Fruit fly (Drosophila melanogaster): Measurements from ENCODE around the gene CG1943.

DNA sequence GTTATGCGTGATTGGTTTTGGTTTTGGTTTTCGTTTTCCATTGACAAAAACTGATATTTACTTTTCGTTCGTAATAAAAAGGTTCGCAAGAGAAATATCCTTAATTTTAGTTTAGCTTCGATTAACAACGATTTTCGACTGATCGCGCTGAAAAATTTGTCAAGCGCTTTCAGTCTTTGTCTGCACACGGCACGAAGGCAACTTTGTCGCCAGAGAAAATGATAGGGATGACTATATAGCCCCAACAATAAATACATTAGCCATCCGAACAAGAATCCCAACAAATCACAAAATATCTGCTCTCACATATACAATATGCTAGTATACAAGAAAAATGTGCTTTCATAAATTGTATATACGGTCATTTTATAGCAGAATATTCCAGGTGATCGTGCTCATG is 42.9 kb downstream of the CG1943 start, which contains the start of gene Mlp84B:
- no peak for TF ChIP-seq Dfd (GFP tag; optimal IDR thresholded peaks at IDR 0.05)
- no peak for TF ChIP-seq Vsx2 (GFP tag; optimal IDR thresholded peaks at IDR 0.05; ENCODE audit: partially characterized antibody)
- TF ChIP-seq psq (GFP tag; optimal IDR thresholded peaks at IDR 0.05) = no peak
- TF ChIP-seq usp (GFP tag; optimal IDR thresholded peaks at IDR 0.05) = no peak
- no peak for TF ChIP-seq Hr78 (GFP tag; optimal IDR thresholded peaks at IDR 0.05)
- no peak for TF ChIP-seq foxo (GFP tag; optimal IDR thresholded peaks at IDR 0.05)
- no peak for TF ChIP-seq Hnf4 (GFP tag; optimal IDR thresholded peaks at IDR 0.05)
- TF ChIP-seq CrebA (GFP tag; optimal IDR thresholded peaks at IDR 0.05; ENCODE audit: borderline replicate concordance) = no peak
- no peak for TF ChIP-seq dsf (GFP tag; optimal IDR thresholded peaks at IDR 0.05; ENCODE audit: borderline replicate concordance)
- TF ChIP-seq woc (GFP tag; optimal IDR thresholded peaks at IDR 0.05) = no peak
- no peak for TF ChIP-seq fru (GFP tag; optimal IDR thresholded peaks at IDR 0.05)
- no peak for TF ChIP-seq CG32264 (GFP tag; optimal IDR thresholded peaks at IDR 0.05)
- TF ChIP-seq sv (GFP tag; optimal IDR thresholded peaks at IDR 0.05) = no peak

Data from whole organism, wandering third instar larva.